Worm (Caenorhabditis elegans): ENCODE data around the gene K09E3.2.

- TF ChIP-seq fkh-10 (GFP tag; optimal IDR thresholded peaks at IDR 0.05) (no peak), ceh-19 (GFP tag; optimal IDR thresholded peaks at IDR 0.05) (no peak), elt-4 (tag; optimal IDR thresholded peaks at IDR 0.05) (no peak), nfya-1 (tag; optimal IDR thresholded peaks at IDR 0.05) (no peak), tbx-7 (tag; optimal IDR thresholded peaks at IDR 0.05) (no peak), ceh-34 (tag; optimal IDR thresholded peaks at IDR 0.05) (no peak), ceh-31 (tag; optimal IDR thresholded peaks at IDR 0.05) (no peak), dve-1 (tag; optimal IDR thresholded peaks at IDR 0.05) (no peak), tbx-2 (tag; optimal IDR thresholded peaks at IDR 0.05) (no peak)
Observed at ce11 chrX:17100656-17101055, 16.8 kb upstream of the K09E3.2 start, which contains the start of gene lido-2.

Data from whole organism, late embryonic.